Worm (Caenorhabditis elegans) whole organism, L2 larva: ENCODE data around the gene dig-1.

Source experiments
- C34F6.9 ChIP-seq: fragments of 150-350 bp; optimal IDR thresholded peaks from 2 replicates; lab custom pipeline; 2014; ENCODE audit warnings: missing biosample characterization, missing genetic modification characterization
- F13H6.1 ChIP-seq: sonication (generic microtip); optimal IDR thresholded peaks from 2 replicates; lab custom pipeline; 2016; ENCODE audit warnings: missing genetic modification characterization, missing compliant biosample characterization
- R02D3.7 ChIP-seq: fragments of 150-350 bp; optimal IDR thresholded peaks from 2 replicates; lab custom pipeline; 2014; ENCODE audit warnings: missing biosample characterization, missing genetic modification characterization
- Y55F3AM.14 ChIP-seq: fragments of 200-800 bp; sonication (Bioruptor generic); optimal IDR thresholded peaks from 2 replicates; lab custom pipeline; 2018; ENCODE audit warnings: mild to moderate bottlenecking, missing genetic modification characterization, missing compliant biosample characterization
- ZK546.5 ChIP-seq: sonication (generic microtip); optimal IDR thresholded peaks from 2 replicates; lab custom pipeline; 2017; ENCODE audit warnings: missing biosample characterization, missing genetic modification characterization
- alr-1 ChIP-seq: fragments of 150-350 bp; optimal IDR thresholded peaks from 2 replicates; lab custom pipeline; 2014; ENCODE audit warnings: missing biosample characterization, missing genetic modification characterization
- aly-2 ChIP-seq: fragments of 150-350 bp; optimal IDR thresholded peaks from 2 replicates; lab custom pipeline; 2014; ENCODE audit warnings: missing biosample characterization, missing genetic modification characterization
- ama-1 ChIP-seq: fragments of 150-350 bp; optimal IDR thresholded peaks from 2 replicates; lab custom pipeline; 2018; ENCODE audit warnings: inconsistent platforms
- ceh-16 ChIP-seq: fragments of 150-350 bp; optimal IDR thresholded peaks from 2 replicates; lab custom pipeline; 2014; ENCODE audit warnings: missing biosample characterization, missing genetic modification characterization
- dmd-4 ChIP-seq: sonication (generic microtip); optimal IDR thresholded peaks from 2 replicates; lab custom pipeline; 2017; ENCODE audit warnings: missing biosample characterization, missing genetic modification characterization
- egl-27 ChIP-seq: sonication (generic microtip); optimal IDR thresholded peaks from 3 replicates; lab custom pipeline; 2017; ENCODE audit warnings: missing biosample characterization, missing genetic modification reagents, missing genetic modification characterization
- elt-1 ChIP-seq: fragments of 150-350 bp; optimal IDR thresholded peaks from 2 replicates; lab custom pipeline; 2014; ENCODE audit warnings: missing biosample characterization, missing genetic modification characterization
- elt-3 ChIP-seq: sonication (generic microtip); optimal IDR thresholded peaks from 2 replicates; lab custom pipeline; 2017; ENCODE audit warnings: missing biosample characterization, missing genetic modification characterization
- fos-1 ChIP-seq: fragments of 150-350 bp; optimal IDR thresholded peaks from 2 replicates; lab custom pipeline; 2014; ENCODE audit warnings: missing biosample characterization, missing genetic modification characterization
- gmeb-1 ChIP-seq: fragments of 150-350 bp; optimal IDR thresholded peaks from 2 replicates; lab custom pipeline; 2014; ENCODE audit warnings: missing biosample characterization, missing genetic modification characterization
- lin-11 ChIP-seq: fragments of 150-350 bp; sonication (generic microtip); optimal IDR thresholded peaks from 2 replicates; lab custom pipeline; 2014; ENCODE audit warnings: missing biosample characterization, missing genetic modification characterization, inconsistent platforms, mixed read lengths
- mab-5 ChIP-seq: fragments of 150-350 bp; optimal IDR thresholded peaks from 2 replicates; lab custom pipeline; 2014; ENCODE audit warnings: missing biosample characterization, missing genetic modification characterization
- mbf-1 ChIP-seq: sonication (generic microtip); optimal IDR thresholded peaks from 2 replicates; lab custom pipeline; 2017; ENCODE audit warnings: missing biosample characterization, missing genetic modification characterization
- mdl-1 ChIP-seq, 2 experiments: fragments of 150-350 bp in 1 of 2; sonication (generic microtip) in 1 of 2; optimal IDR thresholded peaks; 2 replicates each; lab custom pipeline; 2017; ENCODE audit warnings: missing biosample characterization in 2 of 2, missing genetic modification characterization in 2 of 2
- nhr-10 ChIP-seq: sonication (generic microtip); optimal IDR thresholded peaks from 2 replicates; lab custom pipeline; 2017; ENCODE audit warnings: missing biosample characterization, missing genetic modification characterization
- nhr-11 ChIP-seq: fragments of 150-350 bp; optimal IDR thresholded peaks from 2 replicates; lab custom pipeline; 2014; ENCODE audit warnings: missing biosample characterization, missing genetic modification characterization
- nhr-12 ChIP-seq: fragments of 150-350 bp; optimal IDR thresholded peaks from 2 replicates; lab custom pipeline; 2014; ENCODE audit warnings: missing biosample characterization, missing genetic modification characterization
- nhr-129 ChIP-seq: fragments of 150-350 bp; optimal IDR thresholded peaks from 2 replicates; lab custom pipeline; 2014; ENCODE audit warnings: missing biosample characterization, missing genetic modification characterization
- nhr-21 ChIP-seq: fragments of 150-350 bp; optimal IDR thresholded peaks from 2 replicates; lab custom pipeline; 2014; ENCODE audit warnings: missing biosample characterization, missing genetic modification characterization
- nhr-23 ChIP-seq: fragments of 150-350 bp; optimal IDR thresholded peaks from 2 replicates; lab custom pipeline; 2014; ENCODE audit warnings: missing biosample characterization, missing genetic modification reagents, missing genetic modification characterization
- nhr-237 ChIP-seq: fragments of 150-350 bp; optimal IDR thresholded peaks from 2 replicates; lab custom pipeline; 2014; ENCODE audit warnings: missing biosample characterization, missing genetic modification characterization
- nhr-25 ChIP-seq: fragments of 150-350 bp; sonication (generic microtip); optimal IDR thresholded peaks from 3 replicates; lab custom pipeline; 2014; ENCODE audit warnings: missing biosample characterization, missing genetic modification characterization
- nhr-6 ChIP-seq: fragments of 150-350 bp; optimal IDR thresholded peaks from 2 replicates; lab custom pipeline; 2014; ENCODE audit warnings: missing biosample characterization, missing genetic modification characterization
- peb-1 ChIP-seq: fragments of 150-350 bp; optimal IDR thresholded peaks from 2 replicates; lab custom pipeline; 2014; ENCODE audit warnings: missing biosample characterization, missing genetic modification characterization
- sem-4 ChIP-seq: fragments of 150-350 bp; optimal IDR thresholded peaks from 2 replicates; lab custom pipeline; 2014; ENCODE audit warnings: missing biosample characterization, missing genetic modification reagents, missing genetic modification characterization
- skn-1 ChIP-seq: sonication (generic microtip); optimal IDR thresholded peaks from 2 replicates; lab custom pipeline; 2017; ENCODE audit warnings: missing biosample characterization, missing genetic modification characterization
- sma-3 ChIP-seq: sonication (generic microtip); optimal IDR thresholded peaks from 2 replicates; lab custom pipeline; 2016; ENCODE audit warnings: missing genetic modification reagents, missing genetic modification characterization, missing compliant biosample characterization
- sma-9 ChIP-seq, 2 experiments: fragments of 150-350 bp in 1 of 2; sonication (generic microtip) in 1 of 2; optimal IDR thresholded peaks; 2 replicates each; lab custom pipeline; 2014 to 2016; ENCODE audit warnings: missing genetic modification characterization in 2 of 2, mild to moderate bottlenecking in 1 of 2, missing biosample characterization in 1 of 2, missing compliant biosample characterization in 1 of 2, missing genetic modification reagents in 1 of 2, moderate library complexity in 1 of 2
- snpc-4 ChIP-seq: fragments of 150-350 bp; optimal IDR thresholded peaks from 2 replicates; lab custom pipeline; 2014; ENCODE audit warnings: missing biosample characterization, missing genetic modification characterization
- unc-55 ChIP-seq: fragments of 150-350 bp; sonication (generic microtip); optimal IDR thresholded peaks from 3 replicates; lab custom pipeline; 2014; ENCODE audit warnings: missing biosample characterization, missing genetic modification reagents, missing genetic modification characterization
- zag-1 ChIP-seq: fragments of 150-350 bp; optimal IDR thresholded peaks from 2 replicates; lab custom pipeline; 2014; ENCODE audit warnings: missing biosample characterization, missing genetic modification characterization
- ztf-11 ChIP-seq: sonication (generic microtip); optimal IDR thresholded peaks from 2 replicates; lab custom pipeline; 2017; ENCODE audit warnings: missing biosample characterization, missing genetic modification characterization
- ztf-4 ChIP-seq: fragments of 150-350 bp; optimal IDR thresholded peaks from 2 replicates; lab custom pipeline; 2014; ENCODE audit warnings: missing biosample characterization, missing genetic modification characterization

dig-1 gene

ce11 chrIII:6746008-6746407 is at the start of gene dig-1:
TSS of gene dig-1 (plus strand) at chrIII:6746308.
- TF ChIP-seq nhr-21 (tag; lab: Kevin White, UChicago) (no peak), sma-9 (GFP tag; optimal IDR thresholded peaks at IDR 0.05; lab: Kevin White, UChicago) (no peak), sma-9 (tag; optimal IDR thresholded peaks at IDR 0.05; lab: Kevin White, UChicago) (no peak), nhr-10 (tag; lab: Kevin White, UChicago) (no peak), zag-1 (tag; lab: Kevin White, UChicago) (no peak), nhr-23 (no peak), egl-27 (tag; lab: Kevin White, UChicago) (no peak), nhr-12 (tag; lab: Kevin White, UChicago) (no peak), ZK546.5 (tag; lab: Kevin White, UChicago) (no peak), ztf-4 (no peak), sem-4 (tag; lab: Kevin White, UChicago) (no peak), lin-11 (tag; lab: Kevin White, UChicago) (no peak), mab-5 (no peak)
- TF ChIP-seq, all 48 proteins: peak for 0

- TF ChIP-seq aly-2 (tag; lab: Kevin White, UChicago) (no peak), mbf-1 (tag; lab: Kevin White, UChicago) (no peak), ceh-16 (tag; lab: Kevin White, UChicago) (no peak), Y55F3AM.14 (GFP tag; lab: Kevin White, UChicago) (no peak), nhr-25 (tag; lab: Kevin White, UChicago) (no peak), mab-5 (no peak), sma-9 (GFP tag; optimal IDR thresholded peaks at IDR 0.05; lab: Kevin White, UChicago) (no peak), sma-9 (tag; optimal IDR thresholded peaks at IDR 0.05; lab: Kevin White, UChicago) (no peak), alr-1 (tag; lab: Kevin White, UChicago) (no peak), nhr-21 (tag; lab: Kevin White, UChicago) (no peak), fos-1 (tag; lab: Kevin White, UChicago) (no peak), nhr-6 (tag; lab: Kevin White, UChicago) (no peak)
Measured at ce11 chrIII:6705515-6705914, 40.6 kb upstream of the dig-1 start, which contains the start of gene F37A4.6. TSS of gene F37A4.6 (plus strand) at chrIII:6705815.

- TF ChIP-seq nhr-237 (tag; lab: Kevin White, UChicago) (no peak), snpc-4 (tag; lab: Kevin White, UChicago) (no peak), F13H6.1 (tag; lab: Kevin White, UChicago) (no peak), gmeb-1 (tag; lab: Kevin White, UChicago) (peak; percentile 90), fos-1 (tag; lab: Kevin White, UChicago) (peak; percentile 21), nhr-6 (tag; lab: Kevin White, UChicago) (no peak), sma-9 (GFP tag; optimal IDR thresholded peaks at IDR 0.05; lab: Kevin White, UChicago) (no peak), sma-9 (tag; optimal IDR thresholded peaks at IDR 0.05; lab: Kevin White, UChicago) (no peak), C34F6.9 (tag; lab: Kevin White, UChicago) (no peak), elt-1 (tag; lab: Kevin White, UChicago) (no peak), Y55F3AM.14 (GFP tag; lab: Kevin White, UChicago) (no peak), nhr-129 (tag; lab: Kevin White, UChicago) (peak; percentile 61), nhr-21 (tag; lab: Kevin White, UChicago) (no peak), ztf-11 (tag; lab: Kevin White, UChicago) (no peak), nhr-11 (tag; lab: Kevin White, UChicago) (no peak), ama-1 (lab: Kevin White, UChicago) (no peak), mdl-1 (tag; optimal IDR thresholded peaks at IDR 0.05; lab: Kevin White, UChicago) (no peak), R02D3.7 (tag; lab: Kevin White, UChicago) (no peak), zag-1 (tag; lab: Kevin White, UChicago) (no peak), sma-3 (GFP tag; lab: Kevin White, UChicago) (peak; percentile 8), aly-2 (tag; lab: Kevin White, UChicago) (no peak), mab-5 (no peak), nhr-23 (no peak), ZK546.5 (tag; lab: Kevin White, UChicago) (no peak), peb-1 (tag; lab: Kevin White, UChicago) (no peak), unc-55 (GFP tag; lab: Kevin White, UChicago) (peak; percentile 70), sem-4 (tag; lab: Kevin White, UChicago) (no peak), lin-11 (tag; lab: Kevin White, UChicago) (peak; percentile 15)
Measured at ce11 chrIII:6709983-6710382, 36.1 kb upstream of the dig-1 start, which contains the start of gene isw-1. TSS of gene isw-1 (minus strand) at chrIII:6710100.

ce11 chrIII:6711590-6711989 is 34.5 kb upstream of the dig-1 start, which contains the start of gene F37A4.5:
TSS of gene F37A4.5 (plus strand) at chrIII:6711890.
- TF ChIP-seq peb-1 (tag; lab: Kevin White, UChicago) (no peak), dmd-4 (tag; lab: Kevin White, UChicago) (no peak), aly-2 (tag; lab: Kevin White, UChicago) (no peak), unc-55 (GFP tag; lab: Kevin White, UChicago) (no peak), skn-1 (no peak), ztf-11 (tag; lab: Kevin White, UChicago) (no peak), elt-3 (tag; lab: Kevin White, UChicago) (no peak)
